Fruit fly (Drosophila melanogaster): ENCODE data around the gene dpy.

Gene dpy

DNA sequence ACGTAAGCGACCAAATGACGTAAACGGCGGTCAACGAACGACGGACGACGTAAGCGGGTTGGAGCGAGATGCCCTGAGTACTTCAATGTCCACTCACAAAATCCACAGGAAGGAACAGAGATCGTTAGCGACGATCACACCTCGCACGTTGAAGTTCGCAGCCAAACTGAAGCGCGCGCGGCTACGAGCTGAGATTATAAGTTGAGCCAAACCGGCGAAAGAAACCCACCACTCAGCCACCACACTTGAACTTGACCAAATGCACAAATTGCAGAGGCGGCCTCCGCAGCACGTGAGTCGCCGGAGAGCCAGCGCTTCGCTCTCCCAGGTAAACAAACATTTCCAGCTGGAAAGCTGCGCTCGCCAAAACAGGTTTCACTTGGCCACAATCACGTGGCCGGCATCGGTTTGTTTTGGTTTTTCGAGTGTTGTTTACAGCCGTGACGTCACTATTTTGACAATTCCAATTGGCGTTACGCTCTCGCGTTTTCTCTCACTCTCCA, at the start of gene dpy:
TSS of gene dpy (minus strand) at position 161 of the 503 bp plus-strand sequence.
- no peak for TF ChIP-seq CG8478 (optimal IDR thresholded peaks at IDR 0.05)
- peak in 1 of 2 experiments; percentile 74 for TF ChIP-seq EcR (GFP tag; optimal IDR thresholded peaks at IDR 0.05)
- TF ChIP-seq usp (GFP tag; optimal IDR thresholded peaks at IDR 0.05) = no peak
- TF ChIP-seq Dll (optimal IDR thresholded peaks at IDR 0.05) = no peak

DNA sequence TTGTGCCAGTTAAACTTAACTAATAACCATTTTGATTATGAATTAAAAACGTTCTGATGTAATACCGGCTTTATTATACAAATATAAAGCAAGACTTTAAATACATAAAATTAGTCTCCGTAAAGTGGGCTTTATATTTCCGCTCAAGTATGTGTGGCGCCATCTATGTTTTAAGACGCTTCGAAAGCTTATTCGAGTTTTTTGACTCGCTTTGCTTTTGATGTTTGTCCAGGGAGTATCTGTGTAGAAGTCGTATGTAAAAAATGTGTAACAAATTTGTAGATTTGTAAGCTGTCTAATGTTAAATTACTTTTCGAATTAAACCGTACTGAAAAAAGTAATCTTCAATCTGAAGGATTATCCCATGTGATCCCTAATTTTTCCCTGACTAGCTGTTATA, 46.8 kb upstream of the dpy start:
- no peak for TF ChIP-seq CG8478 (optimal IDR thresholded peaks at IDR 0.05)
- no peak for TF ChIP-seq EcR (GFP tag; optimal IDR thresholded peaks at IDR 0.05)
- no peak for TF ChIP-seq Dll (optimal IDR thresholded peaks at IDR 0.05)
- no peak for TF ChIP-seq usp (GFP tag; optimal IDR thresholded peaks at IDR 0.05)
- TF ChIP-seq pan (optimal IDR thresholded peaks at IDR 0.05) = no peak

DNA sequence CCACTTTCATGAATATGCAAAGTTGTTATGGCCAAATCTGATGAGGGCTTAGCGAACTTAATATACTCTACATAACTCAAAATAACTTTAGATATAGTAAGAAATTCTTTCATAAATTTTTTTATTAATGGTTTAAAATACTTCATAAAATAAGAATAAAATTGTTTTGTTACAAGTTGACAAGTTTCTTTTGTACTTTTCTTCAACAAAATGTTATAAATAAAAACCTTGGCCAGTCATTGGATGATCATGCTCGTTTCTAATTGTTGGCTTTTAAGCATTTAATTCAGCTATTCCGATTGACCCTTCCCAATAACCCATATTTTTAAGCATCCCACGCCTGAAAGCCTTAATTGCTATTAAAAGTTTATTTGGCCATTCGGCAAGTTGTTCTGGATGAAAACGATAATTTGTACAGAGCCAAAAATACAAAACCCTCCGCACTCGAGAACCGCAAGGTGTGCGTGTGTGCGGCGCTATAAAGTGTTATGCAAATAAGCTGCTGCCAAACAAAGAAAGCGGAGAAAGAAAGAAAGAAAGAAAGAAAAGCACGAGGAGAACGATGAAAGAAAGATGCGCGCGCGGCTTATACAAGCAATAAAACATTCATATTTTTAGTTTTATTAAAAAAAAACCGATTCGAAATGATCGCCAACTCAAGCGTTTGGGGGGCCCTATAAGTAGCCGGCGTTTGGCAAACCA, 36.8 kb upstream of the dpy start, which contains the start of gene CG3355:
TSS of gene CG3355 (plus strand) at position 652 of the 702 bp plus-strand sequence.
- TF ChIP-seq CG8478 (optimal IDR thresholded peaks at IDR 0.05) = no peak
- no peak for TF ChIP-seq usp (GFP tag; optimal IDR thresholded peaks at IDR 0.05)

DNA sequence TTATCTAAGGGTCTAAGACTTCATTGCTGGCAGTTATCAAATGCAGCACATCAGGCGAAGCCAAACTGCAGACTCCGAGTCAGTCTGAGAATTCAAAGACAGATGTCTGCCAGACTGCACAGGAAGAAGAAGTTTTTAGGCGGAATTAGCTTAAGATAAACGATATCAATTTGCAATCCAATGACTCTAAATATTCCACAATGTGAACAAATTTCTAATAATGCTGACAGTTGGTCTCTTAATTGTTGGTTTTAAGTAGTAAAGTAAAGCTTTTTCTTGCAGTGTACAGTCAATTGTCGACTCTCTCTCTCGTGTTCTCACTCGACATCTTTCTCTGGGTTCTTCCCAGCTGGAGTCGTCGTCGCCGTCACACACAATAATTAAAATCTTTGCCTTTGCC, 34.7 kb upstream of the dpy start:
- TF ChIP-seq pan (optimal IDR thresholded peaks at IDR 0.05) (no peak), Dll (optimal IDR thresholded peaks at IDR 0.05) (no peak), psq (optimal IDR thresholded peaks at IDR 0.05) (no peak), usp (GFP tag; optimal IDR thresholded peaks at IDR 0.05) (no peak), EcR (GFP tag; optimal IDR thresholded peaks at IDR 0.05) (peak in 1 of 2 experiments; percentile 3), CG8478 (optimal IDR thresholded peaks at IDR 0.05) (no peak)

DNA sequence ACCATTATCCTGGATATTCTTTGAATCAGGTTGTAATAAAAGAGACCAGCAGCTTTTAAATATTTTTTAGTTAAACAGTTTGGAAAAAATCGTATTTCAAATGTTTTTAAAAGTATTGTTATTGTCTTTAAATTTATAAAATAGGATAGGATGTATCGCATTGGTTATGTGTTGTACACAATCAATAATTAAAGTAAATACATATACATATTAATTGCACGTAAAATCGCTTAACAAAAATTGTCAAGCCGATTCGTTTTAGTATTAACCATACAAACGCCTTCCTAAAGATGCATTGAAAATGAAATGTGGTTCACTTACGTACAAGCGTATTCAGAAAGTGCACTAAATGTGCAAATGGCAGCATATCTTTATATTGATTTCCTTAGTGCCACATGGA, 32.7 kb upstream of the dpy start, which contains the start of gene CG43798:
TSS of gene CG43798 (plus strand) at position 301 of the 400 bp plus-strand sequence.
- TF ChIP-seq pan (optimal IDR thresholded peaks at IDR 0.05) = no peak
- no peak for TF ChIP-seq CG8478 (optimal IDR thresholded peaks at IDR 0.05)
- no peak for TF ChIP-seq psq (optimal IDR thresholded peaks at IDR 0.05)
- TF ChIP-seq Dll (optimal IDR thresholded peaks at IDR 0.05) = no peak
- no peak for TF ChIP-seq EcR (GFP tag; optimal IDR thresholded peaks at IDR 0.05)
- TF ChIP-seq usp (GFP tag; optimal IDR thresholded peaks at IDR 0.05) = no peak

DNA sequence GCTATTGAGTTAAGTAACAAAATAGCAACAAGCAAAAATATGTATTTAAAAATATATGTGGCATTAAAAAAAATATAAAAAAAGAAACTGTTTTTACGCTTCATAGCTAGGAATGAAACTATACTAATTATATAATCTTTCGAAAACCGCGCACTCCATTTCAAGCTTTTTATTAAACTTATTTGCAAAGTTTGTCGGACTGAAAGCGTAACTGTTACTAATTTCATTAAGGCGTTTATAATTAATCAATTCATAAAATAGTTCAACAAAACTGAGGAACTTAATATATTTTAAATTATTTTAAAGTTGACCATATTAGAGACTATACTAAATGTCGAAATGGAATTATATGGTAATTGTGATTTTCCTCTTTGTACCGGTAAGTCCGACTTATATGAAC, 28.6 kb upstream of the dpy start, which contains the start of gene CG15635:
TSS of gene CG15635 (plus strand) at position 301 of the 400 bp plus-strand sequence.
- TF ChIP-seq pan (optimal IDR thresholded peaks at IDR 0.05) (no peak), EcR (GFP tag; optimal IDR thresholded peaks at IDR 0.05) (no peak), Dll (optimal IDR thresholded peaks at IDR 0.05) (no peak), CG8478 (optimal IDR thresholded peaks at IDR 0.05) (no peak), psq (optimal IDR thresholded peaks at IDR 0.05) (no peak), usp (GFP tag; optimal IDR thresholded peaks at IDR 0.05) (no peak)

DNA sequence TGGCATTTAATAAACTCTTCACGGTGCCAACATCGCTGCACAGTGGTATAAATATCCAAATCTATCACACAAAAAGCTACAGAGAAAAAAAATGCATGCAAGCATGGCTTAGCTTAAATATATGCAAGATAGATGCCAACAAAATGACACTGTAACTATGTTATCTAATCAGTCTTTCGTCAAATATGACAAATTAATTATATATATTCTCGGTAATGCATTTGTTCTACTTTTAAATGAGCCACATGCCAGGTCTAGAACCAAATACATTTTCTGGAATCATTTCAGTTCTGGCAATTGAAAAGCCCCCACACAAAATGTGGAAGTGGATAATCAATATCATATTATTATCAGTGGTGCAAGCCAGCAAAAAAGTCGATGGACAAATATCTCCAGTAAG, 26.9 kb upstream of the dpy start, which contains the start of gene BG642163:
TSS of gene BG642163 (plus strand) at position 301 of the 400 bp plus-strand sequence.
- TF ChIP-seq psq (optimal IDR thresholded peaks at IDR 0.05) = no peak
- TF ChIP-seq pan (optimal IDR thresholded peaks at IDR 0.05) = no peak
- TF ChIP-seq usp (GFP tag; optimal IDR thresholded peaks at IDR 0.05) = no peak
- no peak for TF ChIP-seq Dll (optimal IDR thresholded peaks at IDR 0.05)
- TF ChIP-seq CG8478 (optimal IDR thresholded peaks at IDR 0.05) = no peak
- TF ChIP-seq EcR (GFP tag; optimal IDR thresholded peaks at IDR 0.05) = no peak

DNA sequence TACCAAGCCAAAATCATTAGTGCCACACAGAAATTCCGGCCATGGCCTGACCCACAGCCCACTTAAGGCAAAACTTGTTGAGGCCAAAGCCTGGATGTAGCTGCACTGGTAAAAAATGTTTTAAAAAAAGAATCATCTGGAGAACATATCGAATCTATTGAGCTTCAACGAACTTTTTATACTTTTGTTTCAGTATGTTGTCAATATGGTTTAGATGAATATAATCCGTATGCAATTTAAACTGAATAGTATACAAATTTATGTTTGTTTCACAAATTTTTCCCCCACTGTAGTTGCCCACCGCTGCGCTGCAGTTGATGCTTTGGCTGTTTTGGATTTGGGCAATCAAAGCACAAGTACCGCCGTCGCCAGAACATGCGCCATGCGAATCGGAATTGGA, 21.3 kb upstream of the dpy start:
- TF ChIP-seq usp (GFP tag; optimal IDR thresholded peaks at IDR 0.05) (no peak), CG8478 (optimal IDR thresholded peaks at IDR 0.05) (no peak), pan (optimal IDR thresholded peaks at IDR 0.05) (no peak), EcR (GFP tag; optimal IDR thresholded peaks at IDR 0.05) (no peak), psq (optimal IDR thresholded peaks at IDR 0.05) (no peak), Dll (optimal IDR thresholded peaks at IDR 0.05) (no peak)

DNA sequence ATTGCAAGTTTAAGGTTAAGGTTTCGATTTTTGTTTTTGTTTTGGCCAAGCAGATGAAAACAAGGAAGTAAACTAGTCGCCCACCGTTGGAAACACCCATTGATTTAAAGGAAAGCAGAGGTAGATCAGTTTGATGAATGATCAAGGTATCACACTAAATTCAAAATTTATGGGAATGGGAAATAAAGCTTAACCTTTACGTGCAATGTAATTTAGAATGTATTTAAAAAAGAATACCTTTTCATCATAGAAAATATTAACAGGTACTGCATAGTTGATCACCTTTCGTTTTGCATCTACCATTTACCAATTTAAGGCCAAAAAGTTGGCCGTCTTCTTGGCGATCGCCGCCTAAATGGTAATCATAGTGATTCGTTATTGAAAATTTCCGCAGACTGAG, 18.9 kb upstream of the dpy start:
- TF ChIP-seq CG8478 (optimal IDR thresholded peaks at IDR 0.05) (no peak), Dll (optimal IDR thresholded peaks at IDR 0.05) (no peak), usp (GFP tag; optimal IDR thresholded peaks at IDR 0.05) (no peak)

DNA sequence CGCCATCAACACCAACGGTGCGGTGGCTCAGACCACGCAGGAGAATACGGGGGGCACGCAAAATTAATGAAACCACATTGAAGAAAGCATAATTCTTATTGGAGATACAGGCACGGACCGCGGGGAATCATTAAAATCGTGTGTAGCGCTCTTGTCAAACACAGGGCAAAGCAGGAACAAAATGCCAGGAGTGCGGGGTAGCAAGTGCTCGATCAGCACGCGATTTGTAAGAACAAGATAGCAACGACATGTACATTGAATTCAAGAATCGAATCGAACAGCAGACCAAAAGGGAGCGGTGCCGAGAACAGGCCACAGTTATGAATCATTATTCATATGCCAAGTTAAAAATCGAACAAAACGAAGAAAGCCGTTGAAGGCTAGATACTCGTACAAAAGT, 12.9 kb upstream of the dpy start:
- TF ChIP-seq usp (GFP tag; optimal IDR thresholded peaks at IDR 0.05) (no peak), CG8478 (optimal IDR thresholded peaks at IDR 0.05) (no peak), psq (optimal IDR thresholded peaks at IDR 0.05) (no peak), Dll (optimal IDR thresholded peaks at IDR 0.05) (no peak)

DNA sequence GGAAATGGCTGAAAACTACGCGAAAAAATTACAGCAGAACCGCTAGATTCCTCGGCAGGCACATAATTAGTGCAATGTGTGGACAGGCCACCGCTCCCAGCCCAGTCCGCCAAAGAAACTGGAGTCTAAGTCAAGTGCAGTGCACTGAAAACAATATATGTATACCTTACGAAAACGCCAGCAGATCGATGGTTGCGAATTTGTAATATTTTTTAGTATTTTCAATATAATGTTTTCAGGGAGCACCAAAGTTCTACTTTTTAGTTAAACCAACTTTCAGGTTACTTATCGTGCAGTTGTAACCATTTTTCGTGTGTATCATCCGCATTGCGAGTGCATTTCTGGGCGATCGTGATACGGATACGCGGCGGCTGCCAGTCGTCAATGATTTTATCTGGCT, 7.8 kb upstream of the dpy start:
- no peak for TF ChIP-seq EcR (GFP tag; optimal IDR thresholded peaks at IDR 0.05)
- no peak for TF ChIP-seq Dll (optimal IDR thresholded peaks at IDR 0.05)
- TF ChIP-seq usp (GFP tag; optimal IDR thresholded peaks at IDR 0.05) = no peak
- TF ChIP-seq psq (optimal IDR thresholded peaks at IDR 0.05) = no peak
- no peak for TF ChIP-seq CG8478 (optimal IDR thresholded peaks at IDR 0.05)
- no peak for TF ChIP-seq pan (optimal IDR thresholded peaks at IDR 0.05)

DNA sequence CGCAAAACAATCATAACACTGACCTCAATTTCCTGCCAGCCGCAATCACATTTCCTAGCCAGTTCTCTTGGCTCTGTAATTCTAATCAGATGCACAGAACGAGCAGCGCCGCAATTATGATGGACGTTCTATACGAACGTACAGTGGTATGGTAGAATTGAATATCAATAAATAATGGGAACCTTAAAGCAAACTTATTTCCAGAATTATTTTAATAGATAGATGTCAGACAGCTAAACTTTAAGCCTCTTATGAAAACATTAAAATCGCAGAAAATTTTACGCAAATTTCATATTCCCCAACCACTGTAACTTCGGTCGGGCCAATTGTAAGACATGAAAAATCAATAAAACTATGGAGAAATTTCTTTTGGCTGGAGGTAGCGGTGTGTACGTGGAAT, 5.1 kb upstream of the dpy start:
- no peak for TF ChIP-seq usp (GFP tag; optimal IDR thresholded peaks at IDR 0.05)
- no peak for TF ChIP-seq Dll (optimal IDR thresholded peaks at IDR 0.05)
- TF ChIP-seq CG8478 (optimal IDR thresholded peaks at IDR 0.05) = no peak
- TF ChIP-seq EcR (GFP tag; optimal IDR thresholded peaks at IDR 0.05) = no peak
- no peak for TF ChIP-seq pan (optimal IDR thresholded peaks at IDR 0.05)
- TF ChIP-seq psq (optimal IDR thresholded peaks at IDR 0.05) = no peak
